Fruit fly (Drosophila melanogaster) whole organism, embryonic: ENCODE data around the gene CG34148.

ENCODE experiments used
- Aef1 ChIP-seq: fragments of 200-800 bp; sonication (Bioruptor generic); IDR thresholded peaks from 3 replicates; pipeline ENCODE4 v1.3.6; 2022; ENCODE audit warnings: missing biosample characterization, missing genetic modification characterization
- Bgb ChIP-seq: fragments of 200-800 bp; sonication (Bioruptor generic); IDR thresholded peaks from 2 replicates; pipeline ENCODE4 v1.3.6; 2022; ENCODE audit warnings: missing biosample characterization, missing genetic modification characterization; ENCODE audit not compliant: partially characterized antibody
- CG10147 ChIP-seq: fragments of 200-800 bp; sonication (Bioruptor generic); optimal IDR thresholded peaks from 2 replicates; lab custom pipeline; 2019; ENCODE audit warnings: missing biosample characterization, mild to moderate bottlenecking, missing genetic modification characterization, moderate library complexity
- CG10209 ChIP-seq: fragments of 200-800 bp; sonication (Bioruptor generic); optimal IDR thresholded peaks from 3 replicates; lab custom pipeline; 2017; ENCODE audit warnings: missing biosample characterization, mild to moderate bottlenecking, missing genetic modification characterization, missing genetic modification reagents
- CG10543 ChIP-seq: fragments of 200-800 bp; sonication (Bioruptor generic); optimal IDR thresholded peaks from 3 replicates; lab custom pipeline; 2017; ENCODE audit warnings: missing biosample characterization, mild to moderate bottlenecking, missing genetic modification characterization, moderate library complexity
- CG11085 ChIP-seq: fragments of 200-800 bp; sonication (Bioruptor generic); IDR thresholded peaks from 2 replicates; pipeline ENCODE4 v1.3.6; 2022; ENCODE audit warnings: missing biosample characterization, missing genetic modification characterization
- CG11247 ChIP-seq: fragments of 200-800 bp; sonication (Bioruptor generic); IDR thresholded peaks from 2 replicates; pipeline ENCODE4 v1.3.6; 2022; ENCODE audit warnings: missing biosample characterization, missing genetic modification characterization
- CG12155 ChIP-seq: fragments of 200-800 bp; sonication (Bioruptor generic); optimal IDR thresholded peaks from 3 replicates; lab custom pipeline; 2016; ENCODE audit warnings: missing biosample characterization, missing genetic modification characterization
- CG12299 ChIP-seq: fragments of 200-800 bp; sonication (Bioruptor generic); optimal IDR thresholded peaks from 2 replicates; lab custom pipeline; 2018; ENCODE audit warnings: missing biosample characterization, mild to moderate bottlenecking, missing genetic modification characterization
- CG17829 ChIP-seq: fragments of 200-800 bp; optimal IDR thresholded peaks from 2 replicates; lab custom pipeline; 2019; ENCODE audit warnings: missing biosample characterization, mild to moderate bottlenecking, missing genetic modification characterization, moderate library complexity
- CG2199 ChIP-seq: fragments of 200-800 bp; sonication (Bioruptor generic); IDR thresholded peaks from 3 replicates; pipeline ENCODE4 v1.3.6; 2022; ENCODE audit warnings: missing biosample characterization, missing genetic modification characterization
- CG3065 ChIP-seq: fragments of 200-800 bp; sonication (Bioruptor generic); optimal IDR thresholded peaks from 2 replicates; lab custom pipeline; 2016; ENCODE audit warnings: missing biosample characterization, missing genetic modification characterization
- CG34224 ChIP-seq: fragments of 200-800 bp; sonication (Bioruptor generic); IDR thresholded peaks from 3 replicates; pipeline ENCODE4 v1.3.6; 2022; ENCODE audit warnings: missing biosample characterization, missing genetic modification characterization; ENCODE audit not compliant: partially characterized antibody
- CG3847 ChIP-seq: fragments of 200-800 bp; sonication (Bioruptor generic); IDR thresholded peaks from 2 replicates; pipeline ENCODE4 v1.3.6; 2022; ENCODE audit warnings: missing biosample characterization, missing genetic modification characterization
- CG5245 ChIP-seq: fragments of 200-800 bp; sonication (Bioruptor generic); optimal IDR thresholded peaks from 3 replicates; lab custom pipeline; 2016; ENCODE audit warnings: missing biosample characterization, missing genetic modification characterization
- CG6254 ChIP-seq: fragments of 200-800 bp; sonication (Bioruptor generic); optimal IDR thresholded peaks from 3 replicates; lab custom pipeline; 2017; ENCODE audit warnings: mild to moderate bottlenecking, missing biosample characterization, missing genetic modification reagents, missing genetic modification characterization
- CG6272 ChIP-seq: fragments of 200-800 bp; sonication (Bioruptor generic); IDR thresholded peaks from 2 replicates; pipeline ENCODE4 v1.3.6; 2022; ENCODE audit warnings: missing biosample characterization, missing genetic modification characterization
- CG7928 ChIP-seq: fragments of 200-800 bp; sonication (Bioruptor generic); optimal IDR thresholded peaks from 2 replicates; lab custom pipeline; 2017; ENCODE audit warnings: missing biosample characterization, mild to moderate bottlenecking, missing genetic modification characterization
- CG7987 ChIP-seq: fragments of 200-800 bp; sonication (Bioruptor generic); optimal IDR thresholded peaks from 2 replicates; lab custom pipeline; 2018; ENCODE audit warnings: missing biosample characterization, mild to moderate bottlenecking, missing genetic modification characterization, moderate library complexity
- CG8944 ChIP-seq: fragments of 200-800 bp; sonication (Bioruptor generic); optimal IDR thresholded peaks from 3 replicates; lab custom pipeline; 2016; ENCODE audit warnings: missing biosample characterization, missing genetic modification characterization
- CkIIα-i1 ChIP-seq: fragments of 200-800 bp; sonication (Bioruptor generic); IDR thresholded peaks from 2 replicates; pipeline ENCODE4 v1.3.6; 2022; ENCODE audit warnings: missing biosample characterization, missing genetic modification characterization
- Deaf1 ChIP-seq: fragments of 200-800 bp; optimal IDR thresholded peaks from 3 replicates; lab custom pipeline; 2019; ENCODE audit warnings: missing biosample characterization, mild to moderate bottlenecking, missing genetic modification characterization, moderate library complexity
- HLH3B ChIP-seq: fragments of 200-800 bp; sonication (Bioruptor generic); IDR thresholded peaks from 2 replicates; pipeline ENCODE4 v1.3.6; 2022; ENCODE audit warnings: missing biosample characterization, missing genetic modification characterization
- Hr78 ChIP-seq, 2 experiments: fragments of 200-800 bp in 1 of 2; fragments of >200 bp in 1 of 2; sonication (Bioruptor generic) in 1 of 2; optimal IDR thresholded peaks; 2 replicates each; lab custom pipeline; 2017 to 2019; ENCODE audit warnings: missing biosample characterization in 2 of 2, missing genetic modification characterization in 2 of 2, mild to moderate bottlenecking in 1 of 2, moderate library complexity in 1 of 2
- Lim3 ChIP-seq: fragments of 200-800 bp; sonication (Bioruptor generic); IDR thresholded peaks from 2 replicates; pipeline ENCODE4 v1.3.6; 2022; ENCODE audit warnings: missing biosample characterization, missing genetic modification characterization
- Meics ChIP-seq: fragments of 200-800 bp; sonication (Bioruptor generic); optimal IDR thresholded peaks from 2 replicates; lab custom pipeline; 2017; ENCODE audit warnings: missing biosample characterization, mild to moderate bottlenecking, missing genetic modification characterization
- Ptx1 ChIP-seq: fragments of 200-800 bp; sonication (Bioruptor generic); IDR thresholded peaks from 2 replicates; pipeline ENCODE4 v1.3.6; 2022; ENCODE audit warnings: missing biosample characterization, missing genetic modification characterization
- Ravus ChIP-seq: fragments of 200-800 bp; sonication (Bioruptor generic); IDR thresholded peaks from 2 replicates; pipeline ENCODE4 v1.3.6; 2022; ENCODE audit warnings: missing biosample characterization, missing genetic modification characterization
- Sin3A ChIP-seq: fragments of >200 bp; optimal IDR thresholded peaks from 2 replicates; lab custom pipeline; 2018
- Sry-β ChIP-seq: fragments of 200-800 bp; sonication (Bioruptor generic); optimal IDR thresholded peaks from 2 replicates; lab custom pipeline; 2018; ENCODE audit warnings: missing biosample characterization, mild to moderate bottlenecking, missing genetic modification characterization, moderate library complexity
- ab ChIP-seq: fragments of 200-800 bp; sonication (Bioruptor generic); optimal IDR thresholded peaks from 2 replicates; lab custom pipeline; 2016; ENCODE audit warnings: missing biosample characterization, missing genetic modification characterization
- bowl ChIP-seq: fragments of 200-800 bp; sonication (Bioruptor generic); IDR thresholded peaks from 2 replicates; pipeline ENCODE4 v1.3.6; 2022; ENCODE audit warnings: missing biosample characterization, missing genetic modification characterization
- ems ChIP-seq: fragments of 200-800 bp; sonication (Bioruptor generic); optimal IDR thresholded peaks from 3 replicates; lab custom pipeline; 2016; ENCODE audit warnings: missing biosample characterization, missing genetic modification characterization
- en ChIP-seq: fragments of 200-800 bp; sonication (Bioruptor generic); optimal IDR thresholded peaks from 2 replicates; lab custom pipeline; 2016; ENCODE audit warnings: missing biosample characterization, missing genetic modification characterization
- fd102C ChIP-seq: fragments of 200-800 bp; sonication (Bioruptor generic); optimal IDR thresholded peaks from 2 replicates; lab custom pipeline; 2018; ENCODE audit warnings: missing biosample characterization, mild to moderate bottlenecking, missing genetic modification characterization, moderate library complexity
- insv ChIP-seq, 2 experiments: fragments of 200-800 bp; sonication (Bioruptor generic); optimal IDR thresholded peaks; 3 replicates each; lab custom pipeline; 2016 to 2018; ENCODE audit warnings: missing biosample characterization in 2 of 2, missing genetic modification characterization in 2 of 2
- inv ChIP-seq: fragments of 200-800 bp; sonication (Bioruptor generic); IDR thresholded peaks from 2 replicates; pipeline ENCODE4 v1.3.6; 2022; ENCODE audit warnings: missing biosample characterization, missing genetic modification characterization; ENCODE audit not compliant: partially characterized antibody
- jing ChIP-seq: fragments of 200-800 bp; sonication (Bioruptor generic); optimal IDR thresholded peaks from 2 replicates; lab custom pipeline; 2018; ENCODE audit warnings: missing biosample characterization, mild to moderate bottlenecking, missing genetic modification characterization
- lmd ChIP-seq: fragments of 200-800 bp; sonication (Bioruptor generic); IDR thresholded peaks from 2 replicates; pipeline ENCODE4 v1.3.6; 2022; ENCODE audit warnings: missing biosample characterization, missing genetic modification characterization
- mld ChIP-seq: fragments of 200-800 bp; sonication (Bioruptor generic); IDR thresholded peaks from 3 replicates; pipeline ENCODE4 v1.3.6; 2022; ENCODE audit warnings: missing biosample characterization, missing genetic modification characterization; ENCODE audit not compliant: partially characterized antibody
- prd ChIP-seq, 3 experiments: fragments of >200 bp in 2 of 3; fragments of 200-800 bp in 1 of 3; sonication (Bioruptor generic) in 1 of 3; optimal IDR thresholded peaks in 2 of 3; IDR thresholded peaks in 1 of 3; 2 replicates in 2 of 3; 3 replicates in 1 of 3; pipeline versions ENCODE4 v1.3.6 to Lab custom; 2017 to 2022; ENCODE audit warnings: missing biosample characterization in 1 of 3, missing genetic modification characterization in 1 of 3
- repo ChIP-seq: fragments of 200-800 bp; sonication (Bioruptor generic); optimal IDR thresholded peaks from 2 replicates; lab custom pipeline; 2016; ENCODE audit warnings: missing biosample characterization, missing genetic modification characterization
- sens-2 ChIP-seq: fragments of 200-800 bp; sonication (Bioruptor generic); IDR thresholded peaks from 2 replicates; pipeline ENCODE4 v1.3.6; 2022; ENCODE audit warnings: missing biosample characterization, missing genetic modification characterization
- sim ChIP-seq: fragments of 200-800 bp; sonication (Bioruptor generic); IDR thresholded peaks from 2 replicates; pipeline ENCODE4 v1.3.6; 2022; ENCODE audit warnings: missing biosample characterization, missing genetic modification characterization
- sna ChIP-seq: fragments of 200-800 bp; sonication (Bioruptor generic); IDR thresholded peaks from 2 replicates; pipeline ENCODE4 v1.3.6; 2022; ENCODE audit warnings: missing biosample characterization, missing genetic modification characterization; ENCODE audit not compliant: partially characterized antibody
- stwl ChIP-seq: fragments of 200-800 bp; sonication (Bioruptor generic); optimal IDR thresholded peaks from 3 replicates; lab custom pipeline; 2018; ENCODE audit warnings: missing biosample characterization, mild to moderate bottlenecking, missing genetic modification characterization, moderate library complexity
- tgo ChIP-seq: fragments of 200-800 bp; sonication (Bioruptor generic); IDR thresholded peaks from 3 replicates; pipeline ENCODE4 v1.3.6; 2022; ENCODE audit warnings: missing biosample characterization, missing genetic modification characterization
- tin ChIP-seq: fragments of 200-800 bp; sonication (Bioruptor generic); optimal IDR thresholded peaks from 3 replicates; lab custom pipeline; 2016; ENCODE audit warnings: missing biosample characterization, missing genetic modification characterization
- twi ChIP-seq: fragments of 200-800 bp; optimal IDR thresholded peaks from 2 replicates; lab custom pipeline; 2019; ENCODE audit warnings: missing biosample characterization, mild to moderate bottlenecking, missing genetic modification characterization, moderate library complexity

Gene CG34148

DNA sequence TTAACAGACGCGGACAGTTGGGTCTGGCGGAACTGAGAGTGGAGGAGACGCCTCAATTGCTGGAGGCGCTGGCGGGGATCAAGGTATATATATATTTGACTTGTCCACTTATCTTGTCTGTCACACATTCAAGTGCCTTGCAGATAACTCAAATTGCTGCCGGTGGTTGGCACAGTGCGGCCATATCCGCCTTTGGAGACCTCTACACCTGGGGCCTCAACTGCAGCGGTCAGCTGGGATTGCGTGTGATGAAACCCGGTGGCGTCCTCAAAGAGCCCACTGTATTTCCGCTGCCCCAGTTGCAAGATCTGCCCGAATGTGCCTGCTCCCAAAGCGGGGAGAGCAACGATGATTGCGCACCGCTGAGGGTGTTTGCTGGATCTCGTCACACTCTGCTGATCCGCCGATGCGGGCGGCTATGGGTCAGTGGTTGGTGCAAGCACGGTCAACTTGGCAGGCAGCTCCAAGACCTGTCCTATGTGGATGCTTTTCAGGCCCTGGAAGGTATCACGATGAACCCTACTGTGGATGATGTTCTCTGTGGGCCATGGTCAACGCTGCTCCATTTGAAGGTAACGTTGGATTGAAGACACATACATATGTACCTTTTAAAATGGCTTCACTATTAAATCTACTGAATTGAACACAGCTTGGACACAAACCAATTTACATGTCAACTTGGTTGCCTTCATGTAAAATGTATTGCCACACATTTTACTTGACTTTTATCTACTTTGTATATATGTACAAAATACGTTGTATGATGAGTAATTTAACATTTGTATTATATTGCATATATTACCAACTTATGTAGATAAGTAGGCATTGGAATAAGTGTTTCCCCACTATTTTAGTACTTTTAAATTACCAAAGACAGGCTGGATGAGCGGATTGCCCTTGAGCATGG is 10.5 kb upstream of the CG34148 start, which contains the start of gene CG43844 (continued):
- TF ChIP-seq CG3847 (no peak; the same call in 1 of the 2 replicates), CG12155 (GFP tag; lab: Kevin White, UChicago) (no peak), jing (GFP tag; lab: Kevin White, UChicago) (no peak), Deaf1 (no peak), CG5245 (GFP tag; lab: Kevin White, UChicago) (no peak), bowl (GFP tag; lab: Robert Waterston, UW) (no peak), Bgb (GFP tag; lab: Robert Waterston, UW) (peak; percentile 85), mld (GFP tag; lab: Robert Waterston, UW) (no peak), CG3065 (GFP tag; lab: Kevin White, UChicago) (no peak), Ptx1 (GFP tag; lab: Robert Waterston, UW) (no peak), fd102C (GFP tag; lab: Kevin White, UChicago) (no peak), prd (optimal IDR thresholded peaks at IDR 0.05; lab: Kevin White, UChicago) (no peak), prd (GFP tag; IDR thresholded peaks at IDR 0.05; lab: Robert Waterston, UW) (no peak), ab (GFP tag; lab: Kevin White, UChicago) (no peak), Sin3A (no peak), CG17829 (tag; lab: Kevin White, UChicago) (no peak), sna (GFP tag; lab: Robert Waterston, UW) (no peak; the same call in 1 of the 2 replicates), CG8944 (GFP tag; lab: Kevin White, UChicago) (no peak), twi (tag; lab: Kevin White, UChicago) (no peak), HLH3B (GFP tag; lab: Robert Waterston, UW) (no peak), Aef1 (no peak), CG10543 (GFP tag; lab: Kevin White, UChicago) (no peak), CG10209 (GFP tag; lab: Kevin White, UChicago) (no peak), CG11085 (GFP tag; lab: Robert Waterston, UW) (no peak), CG10147 (GFP tag; lab: Kevin White, UChicago) (no peak), CkIIα-i1 (GFP tag; lab: Robert Waterston, UW) (no peak), sens-2 (GFP tag; lab: Robert Waterston, UW) (no peak), sim (GFP tag; lab: Robert Waterston, UW) (no peak), lmd (no peak), insv (GFP tag; optimal IDR thresholded peaks at IDR 0.05; lab: Kevin White, UChicago) (no peak), CG6272 (GFP tag; lab: Robert Waterston, UW) (peak; percentile 20; the same call in 1 of the 2 replicates), CG11247 (GFP tag; lab: Robert Waterston, UW) (no peak), inv (GFP tag; lab: Robert Waterston, UW) (peak; percentile 52; the same call in 1 of the 2 replicates), Lim3 (no peak), CG7928 (GFP tag; lab: Kevin White, UChicago) (no peak), en (GFP tag; lab: Kevin White, UChicago) (no peak), Sry-β (no peak), CG34224 (no peak), CG12299 (tag; lab: Kevin White, UChicago) (no peak), stwl (tag; lab: Kevin White, UChicago) (peak; percentile 76), CG7987 (GFP tag; lab: Kevin White, UChicago) (no peak), tgo (GFP tag; lab: Robert Waterston, UW) (no peak), ems (GFP tag; lab: Kevin White, UChicago) (no peak), CG2199 (GFP tag; lab: Robert Waterston, UW) (peak; percentile 80), Hr78 (GFP tag; optimal IDR thresholded peaks at IDR 0.05; lab: Kevin White, UChicago) (peak in 1 of 2 experiments; percentile 65), CG6254 (GFP tag; lab: Kevin White, UChicago) (no peak), Ravus (GFP tag; lab: Robert Waterston, UW) (no peak), tin (GFP tag; lab: Kevin White, UChicago) (no peak), Meics (GFP tag; lab: Kevin White, UChicago) (no peak), repo (GFP tag; lab: Kevin White, UChicago) (no peak)
